Fruit fly (Drosophila melanogaster) whole organism, embryonic: Measurements from ENCODE around the gene CG32708.

ENCODE experiments used
- CG10267 ChIP-seq: fragments of 200-800 bp; sonication (Bioruptor generic); optimal IDR thresholded peaks from 2 replicates; lab custom pipeline; 2018; ENCODE audit warnings: missing biosample characterization, mild to moderate bottlenecking, missing genetic modification characterization, moderate library complexity
- CG10274 ChIP-seq: fragments of 200-800 bp; sonication (Bioruptor generic); optimal IDR thresholded peaks from 3 replicates; lab custom pipeline; 2017; ENCODE audit warnings: missing biosample characterization, mild to moderate bottlenecking, missing genetic modification characterization
- CG11247 ChIP-seq: fragments of 200-800 bp; sonication (Bioruptor generic); IDR thresholded peaks from 2 replicates; pipeline ENCODE4 v1.3.6; 2022; ENCODE audit warnings: missing biosample characterization, missing genetic modification characterization
- CG11695 ChIP-seq: fragments of 200-800 bp; sonication (Bioruptor generic); IDR thresholded peaks from 3 replicates; pipeline ENCODE4 v1.3.6; 2022; ENCODE audit warnings: missing biosample characterization, missing genetic modification characterization
- CG12104 ChIP-seq: fragments of 200-800 bp; sonication (Bioruptor generic); optimal IDR thresholded peaks from 3 replicates; lab custom pipeline; 2016; ENCODE audit warnings: missing biosample characterization, missing genetic modification characterization
- CG12299 ChIP-seq: fragments of 200-800 bp; sonication (Bioruptor generic); optimal IDR thresholded peaks from 2 replicates; lab custom pipeline; 2018; ENCODE audit warnings: missing biosample characterization, mild to moderate bottlenecking, missing genetic modification characterization
- CG15514 ChIP-seq: fragments of 200-800 bp; sonication (Bioruptor generic); optimal IDR thresholded peaks from 3 replicates; lab custom pipeline; 2017; ENCODE audit warnings: missing biosample characterization, missing genetic modification characterization, mild to moderate bottlenecking, moderate library complexity, missing genetic modification reagents
- CG2712 ChIP-seq: fragments of 200-800 bp; optimal IDR thresholded peaks from 3 replicates; lab custom pipeline; 2019; ENCODE audit warnings: missing biosample characterization, mild to moderate bottlenecking, missing genetic modification characterization, moderate library complexity
- CG31224 ChIP-seq: fragments of 200-800 bp; sonication (Bioruptor generic); IDR thresholded peaks from 2 replicates; pipeline ENCODE4 v1.3.6; 2022; ENCODE audit warnings: missing biosample characterization, missing genetic modification characterization
- CG32772 ChIP-seq: fragments of 200-800 bp; sonication (Bioruptor generic); IDR thresholded peaks from 2 replicates; pipeline ENCODE4 v1.3.6; 2022; ENCODE audit warnings: missing biosample characterization, missing genetic modification characterization
- CG3281 ChIP-seq: fragments of 200-800 bp; sonication (Bioruptor generic); optimal IDR thresholded peaks from 3 replicates; lab custom pipeline; 2017; ENCODE audit warnings: missing biosample characterization, mild to moderate bottlenecking, missing genetic modification characterization
- CG3726 ChIP-seq: fragments of 200-800 bp; sonication (Bioruptor generic); IDR thresholded peaks from 3 replicates; pipeline ENCODE4, ENCODE4 v1.3.6; 2022; ENCODE audit warnings: missing biosample characterization, missing genetic modification characterization
- CG4360 ChIP-seq: fragments of 200-800 bp; sonication (Bioruptor generic); IDR thresholded peaks from 2 replicates; pipeline ENCODE4 v1.3.6; 2022; ENCODE audit warnings: missing biosample characterization, missing genetic modification characterization
- CG4820 ChIP-seq: fragments of 200-800 bp; sonication (Bioruptor generic); optimal IDR thresholded peaks from 3 replicates; lab custom pipeline; 2016; ENCODE audit warnings: missing biosample characterization, missing genetic modification characterization
- CG6175 ChIP-seq: fragments of 200-800 bp; sonication (Bioruptor generic); IDR thresholded peaks from 3 replicates; pipeline ENCODE4 v1.3.6; 2022; ENCODE audit warnings: missing biosample characterization, missing genetic modification characterization
- CG6272 ChIP-seq: fragments of 200-800 bp; sonication (Bioruptor generic); IDR thresholded peaks from 2 replicates; pipeline ENCODE4 v1.3.6; 2022; ENCODE audit warnings: missing biosample characterization, missing genetic modification characterization
- CG7271 ChIP-seq: fragments of 200-800 bp; sonication (Bioruptor generic); optimal IDR thresholded peaks from 2 replicates; lab custom pipeline; 2018; ENCODE audit warnings: missing biosample characterization, mild to moderate bottlenecking, missing genetic modification characterization, moderate library complexity
- Dfd ChIP-seq, 2 experiments: fragments of >200 bp; optimal IDR thresholded peaks; 2 replicates each; lab custom pipeline; 2017; ENCODE audit warnings: missing biosample characterization in 2 of 2, missing genetic modification characterization in 2 of 2
- Ets65A ChIP-seq: fragments of 200-800 bp; sonication (Bioruptor generic); peaks from one replicate; lab custom pipeline; 2016; ENCODE audit warnings: missing biosample characterization, missing genetic modification characterization
- Fer1 ChIP-seq: fragments of 200-800 bp; sonication (Bioruptor generic); optimal IDR thresholded peaks from 2 replicates; lab custom pipeline; 2017; ENCODE audit warnings: missing biosample characterization, mild to moderate bottlenecking, missing genetic modification characterization
- Fer3 ChIP-seq: fragments of 200-800 bp; sonication (Bioruptor generic); optimal IDR thresholded peaks from 2 replicates; lab custom pipeline; 2018; ENCODE audit warnings: missing biosample characterization, mild to moderate bottlenecking, missing genetic modification characterization, moderate library complexity
- Gug ChIP-seq: fragments of 200-800 bp; sonication (Bioruptor generic); IDR thresholded peaks from 4 replicates; pipeline ENCODE4 v1.3.6; 2022; ENCODE audit warnings: missing biosample characterization, missing genetic modification characterization
- HLH4C ChIP-seq: fragments of 200-800 bp; sonication (Bioruptor generic); IDR thresholded peaks from 3 replicates; pipeline ENCODE4 v1.3.6; 2022; ENCODE audit warnings: missing biosample characterization, missing genetic modification characterization; ENCODE audit not compliant: partially characterized antibody
- Nf-YA ChIP-seq: fragments of 200-800 bp; sonication (Bioruptor generic); IDR thresholded peaks from 2 replicates; pipeline ENCODE4 v1.3.6; 2022; ENCODE audit warnings: missing biosample characterization, missing genetic modification characterization
- NfI ChIP-seq: fragments of 200-800 bp; sonication (Bioruptor generic); optimal IDR thresholded peaks from 3 replicates; lab custom pipeline; 2018; ENCODE audit warnings: missing biosample characterization, mild to moderate bottlenecking, missing genetic modification characterization, moderate library complexity
- PHDP ChIP-seq: fragments of 200-800 bp; sonication (Bioruptor generic); optimal IDR thresholded peaks from 3 replicates; lab custom pipeline; 2018; ENCODE audit warnings: missing biosample characterization, mild to moderate bottlenecking, missing genetic modification characterization, moderate library complexity
- Rx ChIP-seq: fragments of 200-800 bp; sonication (Bioruptor generic); IDR thresholded peaks from 2 replicates; pipeline ENCODE4 v1.3.6; 2022; ENCODE audit warnings: missing biosample characterization, missing genetic modification characterization
- Scr ChIP-seq: fragments of 200-800 bp; sonication (Bioruptor generic); IDR thresholded peaks from 2 replicates; pipeline ENCODE4 v1.3.6; 2022; ENCODE audit warnings: missing biosample characterization, missing genetic modification characterization; ENCODE audit not compliant: partially characterized antibody
- Xrp1 ChIP-seq: fragments of 200-800 bp; sonication (Bioruptor generic); IDR thresholded peaks from 2 replicates; pipeline ENCODE4 v1.3.6; 2022; ENCODE audit warnings: missing biosample characterization, missing genetic modification characterization
- ato ChIP-seq: fragments of 200-800 bp; sonication (Bioruptor generic); IDR thresholded peaks from 2 replicates; pipeline ENCODE4 v1.3.6; 2022; ENCODE audit warnings: missing biosample characterization, missing genetic modification characterization; ENCODE audit not compliant: partially characterized antibody
- az2 ChIP-seq: fragments of 200-800 bp; sonication (Bioruptor generic); optimal IDR thresholded peaks from 3 replicates; lab custom pipeline; 2016; ENCODE audit warnings: missing biosample characterization, missing genetic modification characterization
- bab2 ChIP-seq: fragments of 200-800 bp; sonication (Bioruptor generic); optimal IDR thresholded peaks from 2 replicates; lab custom pipeline; 2016; ENCODE audit warnings: missing biosample characterization, missing genetic modification characterization
- chinmo ChIP-seq: fragments of 200-800 bp; sonication (Bioruptor generic); IDR thresholded peaks from 4 replicates; pipeline ENCODE4 v1.3.6; 2022; ENCODE audit warnings: missing biosample characterization, missing genetic modification characterization; ENCODE audit not compliant: partially characterized antibody
- dmrt99B ChIP-seq: fragments of 200-800 bp; sonication (Bioruptor generic); optimal IDR thresholded peaks from 2 replicates; lab custom pipeline; 2018; ENCODE audit warnings: missing biosample characterization, mild to moderate bottlenecking, missing genetic modification characterization, moderate library complexity
- eyg ChIP-seq: fragments of 200-800 bp; sonication (Bioruptor generic); optimal IDR thresholded peaks from 3 replicates; lab custom pipeline; 2016; ENCODE audit warnings: missing biosample characterization, missing genetic modification characterization
- ham ChIP-seq: fragments of 200-800 bp; sonication (Bioruptor generic); IDR thresholded peaks from 2 replicates; pipeline ENCODE4 v1.3.6; 2022; ENCODE audit warnings: missing biosample characterization, missing genetic modification characterization
- lab ChIP-seq: fragments of 200-800 bp; sonication (Bioruptor generic); optimal IDR thresholded peaks from 3 replicates; lab custom pipeline; 2017; ENCODE audit warnings: missing biosample characterization, missing genetic modification characterization, mild to moderate bottlenecking, moderate library complexity, missing genetic modification reagents
- onecut ChIP-seq: fragments of 200-800 bp; sonication (Bioruptor generic); IDR thresholded peaks from 2 replicates; pipeline ENCODE4 v1.3.6; 2022; ENCODE audit warnings: missing biosample characterization, missing genetic modification characterization
- pb ChIP-seq: fragments of 200-800 bp; sonication (Bioruptor generic); optimal IDR thresholded peaks from 3 replicates; lab custom pipeline; 2016; ENCODE audit warnings: missing biosample characterization, missing genetic modification characterization
- pho ChIP-seq: fragments of 200-800 bp; sonication (Bioruptor generic); optimal IDR thresholded peaks from 2 replicates; lab custom pipeline; 2016; ENCODE audit warnings: missing biosample characterization, missing genetic modification characterization
- psq ChIP-seq: fragments of 200-800 bp; sonication (Bioruptor generic); optimal IDR thresholded peaks from 2 replicates; lab custom pipeline; 2017; ENCODE audit warnings: missing biosample characterization, missing genetic modification characterization
- pzg ChIP-seq: fragments of 200-800 bp; sonication (Bioruptor generic); optimal IDR thresholded peaks from 3 replicates; lab custom pipeline; 2018; ENCODE audit warnings: missing biosample characterization, mild to moderate bottlenecking, missing genetic modification characterization, moderate library complexity
- ranshi ChIP-seq: fragments of 200-800 bp; sonication (Bioruptor generic); IDR thresholded peaks from 2 replicates; pipeline ENCODE4 v1.3.6; 2022; ENCODE audit warnings: missing biosample characterization, missing genetic modification characterization
- run ChIP-seq: fragments of 200-800 bp; sonication (Bioruptor generic); optimal IDR thresholded peaks from 3 replicates; lab custom pipeline; 2018; ENCODE audit warnings: missing biosample characterization, mild to moderate bottlenecking, missing genetic modification characterization
- sc ChIP-seq, 3 experiments: fragments of >200 bp in 2 of 3; fragments of 200-800 bp in 1 of 3; sonication (Bioruptor generic) in 1 of 3; optimal IDR thresholded peaks; 2 replicates in 2 of 3; 3 replicates in 1 of 3; lab custom pipeline; 2017; ENCODE audit warnings: mild to moderate bottlenecking in 1 of 3, missing biosample characterization in 1 of 3, missing genetic modification characterization in 1 of 3, missing genetic modification reagents in 1 of 3
- sd ChIP-seq: fragments of 200-800 bp; sonication (Bioruptor generic); optimal IDR thresholded peaks from 3 replicates; lab custom pipeline; 2018; ENCODE audit warnings: missing biosample characterization, mild to moderate bottlenecking, missing genetic modification characterization, moderate library complexity
- sr ChIP-seq: fragments of 200-800 bp; sonication (Bioruptor generic); IDR thresholded peaks from 3 replicates; pipeline ENCODE4 v1.3.6; 2022; ENCODE audit warnings: missing biosample characterization, missing genetic modification characterization
- usp ChIP-seq: fragments of >200 bp; optimal IDR thresholded peaks from 2 replicates; lab custom pipeline; 2017; ENCODE audit warnings: missing biosample characterization, missing genetic modification characterization
- wek ChIP-seq: fragments of 200-800 bp; sonication (Bioruptor generic); optimal IDR thresholded peaks from 3 replicates; lab custom pipeline; 2018; ENCODE audit warnings: missing biosample characterization, mild to moderate bottlenecking, missing genetic modification characterization, moderate library complexity
- zf30C ChIP-seq: fragments of 200-800 bp; sonication (Bioruptor generic); optimal IDR thresholded peaks from 3 replicates; lab custom pipeline; 2018; ENCODE audit warnings: missing biosample characterization, mild to moderate bottlenecking, missing genetic modification characterization

The CG32708 gene

dm6 chrX:9119671-9120364 lies 34.1 kb downstream of the CG32708 start (continued):
- TF ChIP-seq CG10274 (no peak), sr (GFP tag; lab: Robert Waterston, UW) (peak; percentile 58; the same call in 2 of the 3 replicates), pb (GFP tag; lab: Kevin White, UChicago) (peak; percentile 12), lab (GFP tag; lab: Kevin White, UChicago) (peak; percentile 43), run (tag; lab: Kevin White, UChicago) (no peak), sc (optimal IDR thresholded peaks at IDR 0.05; lab: Kevin White, UChicago) (no peak), sc (GFP tag; optimal IDR thresholded peaks at IDR 0.05; lab: Kevin White, UChicago) (no peak), pzg (GFP tag; lab: Kevin White, UChicago) (no peak), Gug (GFP tag; lab: Robert Waterston, UW) (no peak), CG12299 (no peak), CG12104 (no peak), usp (GFP tag; lab: Kevin White, UChicago) (no peak), CG10267 (tag; lab: Kevin White, UChicago) (peak; percentile 8), az2 (GFP tag; lab: Kevin White, UChicago) (no peak), CG4360 (GFP tag; lab: Robert Waterston, UW) (no peak), Fer3 (tag; lab: Kevin White, UChicago) (no peak), CG31224 (GFP tag; lab: Robert Waterston, UW) (no peak), bab2 (GFP tag; lab: Kevin White, UChicago) (no peak), sd (tag; lab: Kevin White, UChicago) (no peak), dmrt99B (tag; lab: Kevin White, UChicago) (peak; percentile 60), CG3726 (no peak), CG4820 (GFP tag; lab: Kevin White, UChicago) (no peak), HLH4C (GFP tag; lab: Robert Waterston, UW) (no peak), Xrp1 (no peak), Scr (no peak), CG15514 (GFP tag; lab: Kevin White, UChicago) (no peak), eyg (GFP tag; lab: Kevin White, UChicago) (no peak), CG7271 (tag; lab: Kevin White, UChicago) (no peak), Fer1 (GFP tag; lab: Kevin White, UChicago) (no peak), CG11695 (GFP tag; lab: Robert Waterston, UW) (no peak), Rx (no peak), PHDP (peak; percentile 6), chinmo (GFP tag; lab: Robert Waterston, UW) (no peak), CG6175 (GFP tag; lab: Robert Waterston, UW) (no peak), ham (GFP tag; lab: Robert Waterston, UW) (no peak), CG3281 (GFP tag; lab: Kevin White, UChicago) (peak; percentile 33), CG6272 (GFP tag; lab: Robert Waterston, UW) (no peak), onecut (GFP tag; lab: Robert Waterston, UW) (no peak), Ets65A (GFP tag; lab: Kevin White, UChicago) (peak; percentile 80), NfI (GFP tag; lab: Kevin White, UChicago) (no peak), Dfd (GFP tag; optimal IDR thresholded peaks at IDR 0.05; lab: Kevin White, UChicago) (no peak), Nf-YA (GFP tag; lab: Robert Waterston, UW) (no peak), CG11247 (GFP tag; lab: Robert Waterston, UW) (no peak), zf30C (peak; percentile 11), CG2712 (tag; lab: Kevin White, UChicago) (peak; percentile 24), psq (no peak), ato (GFP tag; lab: Robert Waterston, UW) (no peak), wek (GFP tag; lab: Kevin White, UChicago) (no peak), ranshi (GFP tag; lab: Robert Waterston, UW) (no peak), pho (GFP tag; lab: Kevin White, UChicago) (no peak), CG32772 (GFP tag; lab: Robert Waterston, UW) (no peak)
